Worm (Caenorhabditis elegans): ENCODE data around the gene T07D1.3.

DNA sequence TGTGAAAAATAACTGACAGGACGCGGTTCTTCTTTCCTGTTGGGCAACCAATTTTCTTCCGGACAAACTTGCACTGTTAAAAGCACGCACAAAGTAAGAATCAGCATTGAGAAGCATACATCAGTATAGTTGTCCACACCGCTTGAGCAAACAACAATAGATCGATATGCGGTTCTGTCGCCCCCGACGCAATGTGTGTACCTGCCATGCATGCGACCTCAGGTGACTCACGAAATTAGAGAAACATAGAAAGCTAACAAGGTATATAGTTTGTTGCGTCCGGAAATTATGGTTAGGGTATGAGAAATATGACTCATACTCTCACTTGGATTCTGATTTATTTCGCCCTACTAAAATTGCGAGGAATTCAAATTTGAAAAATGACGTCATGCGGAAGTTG is 39.4 kb upstream of the T07D1.3 start, which contains the start of gene K02E10.6:
- TF ChIP-seq pha-4 (GFP tag; IDR thresholded peaks at IDR 0.05) (no peak), pha-4 (tag; optimal IDR thresholded peaks at IDR 0.05) (peak; percentile 53), T20F7.1 (GFP tag; optimal IDR thresholded peaks at IDR 0.05) (no peak), pqm-1 (tag; optimal IDR thresholded peaks at IDR 0.05) (peak; percentile 5), lsy-2 (tag; optimal IDR thresholded peaks at IDR 0.05) (no peak), lin-1 (GFP tag; IDR thresholded peaks at IDR 0.05) (no peak), nhr-28 (tag; optimal IDR thresholded peaks at IDR 0.05) (no peak), F49E8.2 (tag; optimal IDR thresholded peaks at IDR 0.05; ENCODE audit: borderline replicate concordance) (no peak), T26A8.4 (GFP tag; IDR thresholded peaks at IDR 0.05) (no peak), unc-62 (GFP tag; optimal IDR thresholded peaks at IDR 0.05 in 1 of 2) (no peak), unc-62 (tag; optimal IDR thresholded peaks at IDR 0.05) (no peak)

Measured in whole organism, L4 larva.